Worm (Caenorhabditis elegans) whole organism, L1 larva: ENCODE measurements around the gene C56A3.4.
A peak's percentile ranks its signal among the peaks of the same experiment; 100 is the strongest.

Experiments used
- aha-1 ChIP-seq: fragments of 150-350 bp; optimal IDR thresholded peaks from 2 replicates; lab custom pipeline; 2014; ENCODE audit warnings: missing biosample characterization, missing genetic modification characterization
- blmp-1 ChIP-seq: fragments of 150-350 bp; optimal IDR thresholded peaks from 2 replicates; lab custom pipeline; 2014; ENCODE audit warnings: missing biosample characterization, missing genetic modification characterization
- ceh-63 ChIP-seq: fragments of 200-800 bp; sonication (Bioruptor generic); optimal IDR thresholded peaks from 2 replicates; lab custom pipeline; 2018; ENCODE audit warnings: mild to moderate bottlenecking, missing genetic modification characterization, missing compliant biosample characterization
- ceh-8 ChIP-seq: fragments of 200-800 bp; sonication (Bioruptor generic); optimal IDR thresholded peaks from 2 replicates; lab custom pipeline; 2018; ENCODE audit warnings: mild to moderate bottlenecking, missing genetic modification characterization, moderate library complexity, missing compliant biosample characterization
- ceh-90 ChIP-seq: sonication (generic microtip); optimal IDR thresholded peaks from 2 replicates; lab custom pipeline; 2016; ENCODE audit warnings: missing genetic modification characterization, missing compliant biosample characterization
- dsc-1 ChIP-seq: sonication (generic microtip); optimal IDR thresholded peaks from 2 replicates; lab custom pipeline; 2016; ENCODE audit warnings: mild to moderate bottlenecking, missing genetic modification characterization, missing compliant biosample characterization
- efl-1 ChIP-seq, 4 experiments: fragments of 150-350 bp; optimal IDR thresholded peaks in 3 of 4; peaks in 1 of 4; 1 replicate in 1 of 4; 2 replicates in 3 of 4; lab custom pipeline; 2014; ENCODE audit warnings: missing biosample characterization in 2 of 4, missing genetic modification characterization in 2 of 4, missing genetic modification reagents in 2 of 4
- efl-3 ChIP-seq: fragments of 200-800 bp; sonication (Bioruptor generic); optimal IDR thresholded peaks from 2 replicates; lab custom pipeline; 2018; ENCODE audit warnings: mild to moderate bottlenecking, missing genetic modification characterization, missing compliant biosample characterization
- elt-2 ChIP-seq: sonication (generic microtip); optimal IDR thresholded peaks from 2 replicates; lab custom pipeline; 2016; ENCODE audit warnings: missing genetic modification characterization, mild to moderate bottlenecking, inconsistent platforms, missing compliant biosample characterization, missing genetic modification reagents
- fkh-10 ChIP-seq: sonication (generic microtip); optimal IDR thresholded peaks from 2 replicates; lab custom pipeline; 2017; ENCODE audit warnings: missing biosample characterization, missing genetic modification reagents, missing genetic modification characterization
- fkh-4 ChIP-seq: sonication (generic microtip); optimal IDR thresholded peaks from 2 replicates; lab custom pipeline; 2016; ENCODE audit warnings: missing compliant biosample characterization, missing genetic modification characterization, borderline replicate concordance
- grh-1 ChIP-seq: fragments of 200-800 bp; sonication (Bioruptor generic); IDR thresholded peaks from 2 replicates; pipeline ENCODE4 v1.3.6; 2022; ENCODE audit warnings: missing genetic modification reagents, missing genetic modification characterization, missing compliant biosample characterization
- hlh-17 ChIP-seq: fragments of 200-800 bp; sonication (Bioruptor generic); optimal IDR thresholded peaks from 2 replicates; lab custom pipeline; 2018; ENCODE audit warnings: missing genetic modification characterization, mild to moderate bottlenecking, missing compliant biosample characterization, moderate library complexity, borderline replicate concordance
- hpl-2 ChIP-seq: fragments of 150-350 bp; optimal IDR thresholded peaks from 2 replicates; lab custom pipeline; 2014; ENCODE audit warnings: missing biosample characterization, missing genetic modification reagents, missing genetic modification characterization
- jun-1 ChIP-seq: fragments of 150-350 bp; optimal IDR thresholded peaks from 2 replicates; lab custom pipeline; 2014; ENCODE audit warnings: missing biosample characterization, missing genetic modification reagents, missing genetic modification characterization
- lin-13 ChIP-seq: fragments of 150-350 bp; optimal IDR thresholded peaks from 2 replicates; lab custom pipeline; 2014; ENCODE audit warnings: missing biosample characterization, missing genetic modification reagents, missing genetic modification characterization
- lin-14 ChIP-seq: fragments of 200-800 bp; sonication (Bioruptor generic); optimal IDR thresholded peaks from 2 replicates; lab custom pipeline; 2018; ENCODE audit warnings: mild to moderate bottlenecking, missing genetic modification characterization, moderate library complexity, missing compliant biosample characterization
- lin-35 ChIP-seq, 2 experiments: fragments of 150-350 bp; optimal IDR thresholded peaks; 2 replicates each; lab custom pipeline; 2014; ENCODE audit warnings: missing biosample characterization in 2 of 2, missing genetic modification characterization in 2 of 2, missing genetic modification reagents in 2 of 2
- lir-3 ChIP-seq: sonication (generic microtip); optimal IDR thresholded peaks from 2 replicates; lab custom pipeline; 2016; ENCODE audit warnings: mild to moderate bottlenecking, missing genetic modification characterization, moderate library complexity, missing compliant biosample characterization; ENCODE audit not compliant: poor library complexity
- lsy-2 ChIP-seq, 2 experiments: fragments of 150-350 bp; optimal IDR thresholded peaks; 2 replicates each; lab custom pipeline; 2014; ENCODE audit warnings: missing biosample characterization in 2 of 2, missing genetic modification characterization in 2 of 2
- mdl-1 ChIP-seq, 2 experiments: fragments of 150-350 bp; optimal IDR thresholded peaks; 2 replicates each; lab custom pipeline; 2014 to 2017; ENCODE audit warnings: missing biosample characterization in 2 of 2, missing genetic modification characterization in 2 of 2, inconsistent platforms in 1 of 2
- mef-2 ChIP-seq: fragments of 150-350 bp; optimal IDR thresholded peaks from 2 replicates; lab custom pipeline; 2014; ENCODE audit warnings: missing biosample characterization, missing genetic modification characterization
- mep-1 ChIP-seq: fragments of 150-350 bp; optimal IDR thresholded peaks from 2 replicates; lab custom pipeline; 2014; ENCODE audit warnings: missing biosample characterization, missing genetic modification characterization
- nhr-11 ChIP-seq: fragments of 150-350 bp; optimal IDR thresholded peaks from 2 replicates; lab custom pipeline; 2014; ENCODE audit warnings: missing biosample characterization, missing genetic modification characterization
- nhr-12 ChIP-seq: sonication (generic microtip); optimal IDR thresholded peaks from 2 replicates; lab custom pipeline; 2017; ENCODE audit warnings: missing biosample characterization, missing genetic modification characterization
- nhr-20 ChIP-seq: sonication (generic microtip); optimal IDR thresholded peaks from 2 replicates; lab custom pipeline; 2016; ENCODE audit warnings: mild to moderate bottlenecking, missing genetic modification characterization, missing compliant biosample characterization
- nhr-237 ChIP-seq: fragments of 150-350 bp; optimal IDR thresholded peaks from 2 replicates; lab custom pipeline; 2014; ENCODE audit warnings: missing biosample characterization, missing genetic modification characterization
- nhr-28 ChIP-seq: fragments of 150-350 bp; optimal IDR thresholded peaks from 2 replicates; lab custom pipeline; 2014; ENCODE audit warnings: missing biosample characterization, missing genetic modification characterization
- nhr-47 ChIP-seq: sonication (generic microtip); optimal IDR thresholded peaks from 2 replicates; lab custom pipeline; 2016; ENCODE audit warnings: mild to moderate bottlenecking, missing genetic modification characterization, moderate library complexity, missing compliant biosample characterization
- nhr-71 ChIP-seq: sonication (generic microtip); optimal IDR thresholded peaks from 2 replicates; lab custom pipeline; 2016; ENCODE audit warnings: mild to moderate bottlenecking, missing genetic modification characterization, moderate library complexity, missing compliant biosample characterization
- nhr-77 ChIP-seq: fragments of 150-350 bp; optimal IDR thresholded peaks from 2 replicates; lab custom pipeline; 2014; ENCODE audit warnings: missing biosample characterization, missing genetic modification characterization
- nhr-85 ChIP-seq: sonication (generic microtip); peaks from one replicate; lab custom pipeline; 2016; ENCODE audit warnings: missing genetic modification characterization, inconsistent platforms, missing compliant biosample characterization
- nhr-90 ChIP-seq: sonication (generic microtip); optimal IDR thresholded peaks from 2 replicates; lab custom pipeline; 2016; ENCODE audit warnings: mild to moderate bottlenecking, missing genetic modification characterization, missing compliant biosample characterization; ENCODE audit not compliant: poor library complexity
- pag-3 ChIP-seq: sonication (generic microtip); optimal IDR thresholded peaks from 2 replicates; lab custom pipeline; 2017; ENCODE audit warnings: missing genetic modification characterization, mild to moderate bottlenecking, missing compliant biosample characterization, antibody characterized with exemption, borderline replicate concordance; ENCODE audit not compliant: insufficient read depth
- rnt-1 ChIP-seq: sonication (generic microtip); optimal IDR thresholded peaks from 2 replicates; lab custom pipeline; 2016; ENCODE audit warnings: mild to moderate bottlenecking, missing genetic modification characterization, moderate library complexity, missing compliant biosample characterization
- snpc-4 ChIP-seq: fragments of 150-350 bp; optimal IDR thresholded peaks from 2 replicates; lab custom pipeline; 2014; ENCODE audit warnings: missing biosample characterization, missing genetic modification characterization
- snu-23 ChIP-seq: sonication (generic microtip); optimal IDR thresholded peaks from 2 replicates; lab custom pipeline; 2016; ENCODE audit warnings: missing genetic modification characterization, missing compliant biosample characterization
- swsn-7 ChIP-seq: sonication (generic microtip); optimal IDR thresholded peaks from 2 replicates; lab custom pipeline; 2016; ENCODE audit warnings: missing genetic modification characterization, missing compliant biosample characterization
- tbx-2 ChIP-seq: sonication (generic microtip); optimal IDR thresholded peaks from 2 replicates; lab custom pipeline; 2016; ENCODE audit warnings: missing genetic modification characterization, missing compliant biosample characterization
- tlp-1 ChIP-seq: fragments of 150-350 bp; optimal IDR thresholded peaks from 2 replicates; lab custom pipeline; 2014; ENCODE audit warnings: missing biosample characterization, missing genetic modification characterization
- xbp-1 ChIP-seq: sonication (generic microtip); optimal IDR thresholded peaks from 2 replicates; lab custom pipeline; 2016; ENCODE audit warnings: missing genetic modification characterization, missing compliant biosample characterization
- zag-1 ChIP-seq: fragments of 150-350 bp; optimal IDR thresholded peaks from 2 replicates; lab custom pipeline; 2014; ENCODE audit warnings: missing biosample characterization, missing genetic modification characterization
- ztf-4 ChIP-seq: fragments of 150-350 bp; optimal IDR thresholded peaks from 2 replicates; lab custom pipeline; 2014; ENCODE audit warnings: missing biosample characterization, missing genetic modification characterization

The C56A3.4 gene

DNA sequence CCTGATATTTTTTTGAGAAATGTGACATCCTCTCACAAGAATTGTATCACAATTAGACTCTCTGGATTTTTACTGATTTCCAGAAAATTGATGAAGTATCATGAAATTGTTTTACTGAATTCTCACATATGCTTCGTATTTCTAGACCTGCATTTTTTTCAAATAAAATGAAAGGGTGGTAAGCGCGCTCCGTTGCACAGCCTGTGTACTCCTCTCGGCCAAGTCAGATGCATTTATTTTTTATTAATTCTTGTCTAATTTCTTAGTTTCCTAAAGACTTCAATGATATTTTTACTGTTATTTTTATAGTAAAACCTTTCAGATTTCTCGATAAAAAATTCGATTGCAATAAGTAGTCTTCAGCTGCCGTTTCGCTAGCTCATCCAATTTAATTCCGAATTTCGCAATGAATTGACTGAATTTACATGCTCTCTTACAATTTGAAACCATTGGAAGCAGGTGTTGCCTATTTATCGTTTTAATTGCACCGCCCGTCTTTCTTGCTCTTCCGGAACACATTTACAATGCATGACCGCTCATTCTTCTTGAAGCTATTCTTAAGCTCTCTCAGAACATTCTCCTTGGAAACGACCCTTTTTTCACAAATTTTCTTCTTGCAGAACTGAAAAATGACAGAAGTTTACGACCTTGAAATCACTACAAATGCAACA, 40.1 kb upstream of the C56A3.4 start, which contains the start of gene tbcb-1 (continued):
- TF ChIP-seq snu-23 (GFP tag; lab: Kevin White, UChicago) (peak; percentile 56), nhr-12 (tag; lab: Kevin White, UChicago) (no peak), rnt-1 (tag; lab: Kevin White, UChicago) (peak; percentile 58), nhr-90 (tag; lab: Kevin White, UChicago) (peak; percentile 37), tbx-2 (peak; percentile 37), elt-2 (no peak), grh-1 (GFP tag; lab: Robert Waterston, UW) (no peak), lin-14 (GFP tag; lab: Kevin White, UChicago) (no peak), nhr-11 (tag; lab: Kevin White, UChicago) (no peak), mdl-1 (tag; optimal IDR thresholded peaks at IDR 0.05; lab: Kevin White, UChicago) (no peak), dsc-1 (tag; lab: Kevin White, UChicago) (peak; percentile 69), nhr-47 (tag; lab: Kevin White, UChicago) (peak; percentile 67), snpc-4 (tag; lab: Kevin White, UChicago) (peak; percentile 0), nhr-237 (no peak), nhr-85 (tag; lab: Kevin White, UChicago) (peak; percentile 32), tlp-1 (no peak), efl-3 (GFP tag; lab: Kevin White, UChicago) (no peak), hlh-17 (GFP tag; lab: Kevin White, UChicago) (no peak), nhr-71 (tag; lab: Kevin White, UChicago) (peak; percentile 66), xbp-1 (tag; lab: Kevin White, UChicago) (peak; percentile 46), nhr-28 (no peak), pag-3 (tag; lab: Kevin White, UChicago) (no peak), lsy-2 (tag; optimal IDR thresholded peaks at IDR 0.05; lab: Kevin White, UChicago) (peak; percentile 46 to 53), lir-3 (tag; lab: Kevin White, UChicago) (peak; percentile 29), swsn-7 (tag; lab: Kevin White, UChicago) (peak; percentile 57), lin-13 (GFP tag; lab: Kevin White, UChicago) (no peak), jun-1 (tag; lab: Kevin White, UChicago) (no peak), lin-35 (GFP tag; optimal IDR thresholded peaks at IDR 0.05; lab: Kevin White, UChicago) (peak; percentile 47 to 52), mef-2 (tag; lab: Kevin White, UChicago) (no peak), aha-1 (tag; lab: Kevin White, UChicago) (no peak), zag-1 (tag; lab: Kevin White, UChicago) (no peak), nhr-20 (peak; percentile 60), hpl-2 (GFP tag; lab: Kevin White, UChicago) (no peak), mep-1 (tag; lab: Kevin White, UChicago) (peak; percentile 63), fkh-4 (tag; lab: Kevin White, UChicago) (peak; percentile 4), ztf-4 (no peak), efl-1 (optimal IDR thresholded peaks at IDR 0.05; lab: Kevin White, UChicago) (peak; percentile 46 to 66), efl-1 (GFP tag; optimal IDR thresholded peaks at IDR 0.05 in 1 of 2; lab: Kevin White, UChicago) (peak; percentile 58 to 95), fkh-10 (GFP tag; lab: Kevin White, UChicago) (no peak), ceh-8 (GFP tag; lab: Kevin White, UChicago) (no peak), blmp-1 (peak; percentile 37), ceh-90 (tag; lab: Kevin White, UChicago) (no peak), ceh-63 (GFP tag; lab: Kevin White, UChicago) (no peak), nhr-77 (tag; lab: Kevin White, UChicago) (no peak)
